Worm (Caenorhabditis elegans) whole organism, mixed stage, embryonic: ENCODE data around the gene Y73B6BL.37.
A peak's percentile ranks its signal among the peaks of the same experiment; 100 is the strongest.

Source experiments
- M03D4.4 ChIP-seq: sonication (generic microtip); optimal IDR thresholded peaks from 2 replicates; lab custom pipeline; 2017; ENCODE audit warnings: mild to moderate bottlenecking, missing genetic modification characterization, missing compliant biosample characterization
- bed-3 ChIP-seq: fragments of 200-800 bp; sonication (Bioruptor generic); optimal IDR thresholded peaks from 3 replicates; lab custom pipeline; 2018; ENCODE audit warnings: mild to moderate bottlenecking, missing genetic modification characterization, moderate library complexity, missing compliant biosample characterization
- blmp-1 ChIP-seq: fragments of 150-350 bp; optimal IDR thresholded peaks from 2 replicates; lab custom pipeline; 2014; ENCODE audit warnings: missing biosample characterization, missing genetic modification characterization
- ceh-39 ChIP-seq: fragments of 150-350 bp; optimal IDR thresholded peaks from 2 replicates; lab custom pipeline; 2014; ENCODE audit warnings: missing biosample characterization, missing genetic modification characterization
- ceh-43 ChIP-seq: fragments of 200-800 bp; sonication (Bioruptor generic); optimal IDR thresholded peaks from 2 replicates; lab custom pipeline; 2018; ENCODE audit warnings: mild to moderate bottlenecking, missing genetic modification characterization, moderate library complexity, missing compliant biosample characterization
- ces-1 ChIP-seq: fragments of 150-350 bp; optimal IDR thresholded peaks from 2 replicates; lab custom pipeline; 2014; ENCODE audit warnings: missing biosample characterization, missing genetic modification reagents, missing genetic modification characterization
- cnd-1 ChIP-seq: fragments of 200-800 bp; sonication (Bioruptor generic); optimal IDR thresholded peaks from 2 replicates; lab custom pipeline; 2018; ENCODE audit warnings: mild to moderate bottlenecking, missing genetic modification characterization, missing compliant biosample characterization
- drap-1 ChIP-seq: fragments of 200-800 bp; sonication (Bioruptor generic); optimal IDR thresholded peaks from 3 replicates; lab custom pipeline; 2018; ENCODE audit warnings: mild to moderate bottlenecking, missing genetic modification characterization, missing compliant biosample characterization
- elt-1 ChIP-seq: sonication (generic microtip); optimal IDR thresholded peaks from 2 replicates; lab custom pipeline; 2017; ENCODE audit warnings: missing genetic modification characterization, mild to moderate bottlenecking, missing compliant biosample characterization, antibody characterized with exemption, moderate library complexity, borderline replicate concordance; ENCODE audit not compliant: insufficient read depth
- elt-3 ChIP-seq: fragments of 150-350 bp; optimal IDR thresholded peaks from 2 replicates; lab custom pipeline; 2014; ENCODE audit warnings: missing biosample characterization, missing genetic modification characterization
- flh-1 ChIP-seq: fragments of 200-800 bp; sonication (Bioruptor generic); optimal IDR thresholded peaks from 2 replicates; lab custom pipeline; 2018; ENCODE audit warnings: mild to moderate bottlenecking, missing genetic modification characterization, moderate library complexity, missing compliant biosample characterization
- hlh-1 ChIP-seq: fragments of 150-350 bp; optimal IDR thresholded peaks from 2 replicates; lab custom pipeline; 2014; ENCODE audit warnings: missing biosample characterization, missing genetic modification reagents, missing genetic modification characterization
- lin-13 ChIP-seq: fragments of 150-350 bp; optimal IDR thresholded peaks from 2 replicates; lab custom pipeline; 2014; ENCODE audit warnings: missing biosample characterization, missing genetic modification characterization
- mab-5 ChIP-seq: fragments of 150-350 bp; optimal IDR thresholded peaks from 2 replicates; lab custom pipeline; 2014; ENCODE audit warnings: missing biosample characterization, missing genetic modification characterization
- mep-1 ChIP-seq: fragments of 150-350 bp; optimal IDR thresholded peaks from 2 replicates; lab custom pipeline; 2017; ENCODE audit warnings: missing biosample characterization, missing genetic modification reagents, missing genetic modification characterization, inconsistent platforms
- nhr-12 ChIP-seq: fragments of 150-350 bp; optimal IDR thresholded peaks from 2 replicates; lab custom pipeline; 2014; ENCODE audit warnings: missing biosample characterization, missing genetic modification characterization
- nhr-2 ChIP-seq: fragments of 150-350 bp; optimal IDR thresholded peaks from 2 replicates; lab custom pipeline; 2014; ENCODE audit warnings: missing biosample characterization, missing genetic modification characterization
- nhr-237 ChIP-seq: fragments of 150-350 bp; optimal IDR thresholded peaks from 2 replicates; lab custom pipeline; 2014; ENCODE audit warnings: missing biosample characterization, missing genetic modification characterization
- nhr-28 ChIP-seq: fragments of 150-350 bp; optimal IDR thresholded peaks from 2 replicates; lab custom pipeline; 2014; ENCODE audit warnings: missing biosample characterization, missing genetic modification characterization
- nhr-76 ChIP-seq: sonication (generic microtip); optimal IDR thresholded peaks from 2 replicates; lab custom pipeline; 2017; ENCODE audit warnings: missing biosample characterization, missing genetic modification characterization
- pha-4 ChIP-seq: fragments of 150-350 bp; optimal IDR thresholded peaks from 2 replicates; lab custom pipeline; 2018; ENCODE audit warnings: missing biosample characterization, missing genetic modification reagents, missing genetic modification characterization
- sem-2 ChIP-seq: fragments of 200-800 bp; sonication (Bioruptor generic); optimal IDR thresholded peaks from 2 replicates; lab custom pipeline; 2018; ENCODE audit warnings: mild to moderate bottlenecking, missing genetic modification characterization, missing compliant biosample characterization
- snpc-4 ChIP-seq: fragments of 150-350 bp; optimal IDR thresholded peaks from 2 replicates; lab custom pipeline; 2014; ENCODE audit warnings: missing biosample characterization, missing genetic modification characterization
- sptf-1 ChIP-seq: sonication (generic microtip); optimal IDR thresholded peaks from 2 replicates; lab custom pipeline; 2017; ENCODE audit warnings: mild to moderate bottlenecking, missing genetic modification characterization, moderate library complexity, missing compliant biosample characterization
- tbx-8 ChIP-seq: fragments of 200-800 bp; sonication (Bioruptor generic); optimal IDR thresholded peaks from 2 replicates; lab custom pipeline; 2018; ENCODE audit warnings: mild to moderate bottlenecking, missing genetic modification characterization, moderate library complexity, missing compliant biosample characterization
- unc-120 ChIP-seq: sonication (generic microtip); optimal IDR thresholded peaks from 2 replicates; lab custom pipeline; 2017; ENCODE audit warnings: missing genetic modification characterization, missing compliant biosample characterization; ENCODE audit not compliant: poor library complexity, severe bottlenecking
- unc-39 ChIP-seq: fragments of 150-350 bp; optimal IDR thresholded peaks from 2 replicates; lab custom pipeline; 2014; ENCODE audit warnings: missing biosample characterization, missing genetic modification characterization
- unc-62 ChIP-seq: fragments of 150-350 bp; optimal IDR thresholded peaks from 2 replicates; lab custom pipeline; 2014; ENCODE audit warnings: missing biosample characterization, missing genetic modification reagents, missing genetic modification characterization
- zip-8 ChIP-seq: fragments of 150-350 bp; optimal IDR thresholded peaks from 2 replicates; lab custom pipeline; 2014; ENCODE audit warnings: missing biosample characterization, missing genetic modification characterization
- ztf-11 ChIP-seq: fragments of 150-350 bp; optimal IDR thresholded peaks from 2 replicates; lab custom pipeline; 2014; ENCODE audit warnings: missing biosample characterization, missing genetic modification characterization

Gene Y73B6BL.37

DNA sequence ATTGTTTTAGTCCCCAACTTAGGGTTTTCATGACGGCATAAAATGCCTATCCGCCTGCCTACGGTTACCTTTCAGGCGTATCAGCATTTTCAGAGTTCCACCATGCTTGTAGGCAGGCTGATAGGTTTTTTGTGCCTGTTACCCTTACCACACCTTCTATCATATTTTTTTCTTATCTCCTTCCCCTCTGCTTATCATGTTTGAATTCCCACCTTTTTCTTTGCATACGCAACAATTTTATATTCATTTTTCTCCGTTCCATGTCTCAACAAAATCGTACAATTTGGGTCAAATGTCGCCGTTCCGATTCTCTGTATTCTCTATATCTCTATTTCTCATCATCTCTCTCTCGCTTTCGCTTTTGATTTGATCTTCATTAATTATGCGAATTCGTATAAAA lies 32.4 kb downstream of the Y73B6BL.37 start, which contains the start of gene C01G5.9:
Gene C01G5.9 (plus strand): TSS at position 301 of the 400 bp plus-strand sequence.
- TF ChIP-seq blmp-1 (tag; lab: Kevin White, UChicago) (peak; percentile 77), ceh-43 (GFP tag; lab: Kevin White, UChicago) (no peak)

DNA sequence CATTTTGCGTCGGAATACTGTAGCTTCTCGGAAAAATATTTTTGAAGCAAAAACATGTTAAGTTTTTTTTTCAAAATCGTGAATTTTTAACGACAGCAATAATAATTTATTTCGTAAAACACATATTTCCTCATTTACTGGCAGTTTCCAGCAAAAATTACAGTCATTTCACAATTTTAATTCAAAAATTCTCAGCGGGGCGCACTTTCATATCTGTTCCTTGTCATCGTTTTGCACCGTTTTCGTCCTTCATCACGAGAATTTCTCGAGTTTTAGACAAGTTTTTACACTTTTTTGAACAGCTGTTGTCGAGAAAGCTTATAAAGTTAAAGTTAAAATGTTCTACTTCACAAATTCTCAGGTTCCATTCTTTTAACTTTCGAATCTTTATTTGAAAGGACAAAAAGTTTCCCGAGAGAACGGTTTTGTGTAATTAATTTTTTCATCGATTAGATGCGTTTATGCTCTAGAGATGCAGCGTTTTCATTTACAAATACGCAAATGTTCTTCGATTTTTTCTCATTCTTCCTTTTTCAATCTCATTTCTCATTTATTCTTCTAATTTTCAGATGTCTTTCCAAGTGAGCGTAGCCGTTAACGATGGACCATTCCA lies 35.3 kb downstream of the Y73B6BL.37 start, which contains the start of gene ddi-1:
Gene ddi-1 (plus strand): TSS at position 563 of the 613 bp plus-strand sequence.
- no peak for TF ChIP-seq lin-13 (tag; lab: Kevin White, UChicago)
- TF ChIP-seq nhr-28 = no peak
- no peak for TF ChIP-seq nhr-76 (tag; lab: Kevin White, UChicago)
- TF ChIP-seq elt-3 (tag; lab: Kevin White, UChicago) = no peak
- TF ChIP-seq hlh-1 (tag; lab: Kevin White, UChicago) = no peak
- no peak for TF ChIP-seq unc-120 (tag; lab: Kevin White, UChicago)
- no peak for TF ChIP-seq ceh-43 (GFP tag; lab: Kevin White, UChicago)
- TF ChIP-seq mab-5 (tag; lab: Kevin White, UChicago) = no peak
- no peak for TF ChIP-seq flh-1 (GFP tag; lab: Kevin White, UChicago)
- no peak for TF ChIP-seq sptf-1 (tag; lab: Kevin White, UChicago)
- no peak for TF ChIP-seq cnd-1 (tag; lab: Kevin White, UChicago)
- no peak for TF ChIP-seq unc-62 (GFP tag; lab: Kevin White, UChicago)
- no peak for TF ChIP-seq sem-2 (GFP tag; lab: Kevin White, UChicago)
- no peak for TF ChIP-seq nhr-12 (tag; lab: Kevin White, UChicago)
- no peak for TF ChIP-seq unc-39 (tag; lab: Kevin White, UChicago)
- no peak for TF ChIP-seq bed-3
- TF ChIP-seq pha-4 (tag; lab: Kevin White, UChicago) = no peak
- no peak for TF ChIP-seq zip-8 (tag; lab: Kevin White, UChicago)
- TF ChIP-seq snpc-4 (tag; lab: Kevin White, UChicago) = no peak

DNA sequence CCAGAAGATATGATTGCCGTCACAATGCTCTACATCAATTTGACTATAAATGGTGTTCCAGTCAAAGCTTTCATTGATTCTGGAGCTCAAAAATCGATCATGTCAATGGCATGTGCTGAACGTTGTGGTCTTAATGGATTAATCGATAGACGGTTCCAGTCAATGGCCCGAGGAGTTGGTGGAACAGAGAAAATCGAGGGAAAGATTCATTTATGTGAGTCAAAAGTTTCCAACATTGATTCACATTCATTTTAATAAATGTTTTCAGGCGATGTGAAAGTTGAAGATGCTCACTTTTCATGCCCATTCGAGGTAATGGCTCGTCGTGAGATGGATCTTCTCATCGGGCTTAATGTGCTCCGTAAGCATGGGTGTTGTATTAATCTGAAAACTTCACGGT lies 36.6 kb downstream of the Y73B6BL.37 start:
- TF ChIP-seq unc-39 (tag; lab: Kevin White, UChicago) = no peak
- TF ChIP-seq flh-1 (GFP tag; lab: Kevin White, UChicago) = no peak
- no peak for TF ChIP-seq ztf-11 (tag; lab: Kevin White, UChicago)
- no peak for TF ChIP-seq mab-5 (tag; lab: Kevin White, UChicago)
- TF ChIP-seq ces-1 = no peak
- TF ChIP-seq cnd-1 (tag; lab: Kevin White, UChicago) = no peak
- no peak for TF ChIP-seq lin-13 (tag; lab: Kevin White, UChicago)
- TF ChIP-seq elt-3 (tag; lab: Kevin White, UChicago) = no peak
- TF ChIP-seq nhr-28 = no peak
- TF ChIP-seq unc-120 (tag; lab: Kevin White, UChicago) = no peak
- TF ChIP-seq pha-4 (tag; lab: Kevin White, UChicago) = no peak
- TF ChIP-seq elt-1 (tag; lab: Kevin White, UChicago) = no peak
- TF ChIP-seq nhr-237 (tag; lab: Kevin White, UChicago) = no peak
- no peak for TF ChIP-seq drap-1 (GFP tag; lab: Kevin White, UChicago)

DNA sequence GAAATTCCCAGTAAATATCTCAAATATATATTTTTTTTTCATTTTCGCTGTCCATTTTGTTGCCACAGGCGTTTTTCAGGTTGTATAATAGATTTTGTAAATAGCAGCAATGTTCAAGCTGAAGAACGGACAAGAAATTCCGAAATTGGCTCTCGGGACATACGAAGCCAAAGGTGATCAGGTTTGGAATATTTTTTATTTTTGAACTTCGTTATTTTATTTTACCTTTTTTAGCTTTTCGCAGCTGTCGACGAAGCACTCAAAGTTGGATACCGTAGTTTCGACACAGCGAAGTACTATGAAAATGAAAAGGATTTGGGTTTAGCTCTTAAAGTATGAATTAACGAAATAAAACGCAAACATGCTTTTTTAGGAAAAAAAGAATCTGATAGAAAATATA lies 37.4 kb downstream of the Y73B6BL.37 start, which contains the start of gene C01G5.5:
Gene C01G5.5 (plus strand): TSS at position 80 of the 400 bp plus-strand sequence.
- no peak for TF ChIP-seq drap-1 (GFP tag; lab: Kevin White, UChicago)
- no peak for TF ChIP-seq nhr-28
- no peak for TF ChIP-seq snpc-4 (tag; lab: Kevin White, UChicago)
- TF ChIP-seq, all 35 proteins: peak for 0

DNA sequence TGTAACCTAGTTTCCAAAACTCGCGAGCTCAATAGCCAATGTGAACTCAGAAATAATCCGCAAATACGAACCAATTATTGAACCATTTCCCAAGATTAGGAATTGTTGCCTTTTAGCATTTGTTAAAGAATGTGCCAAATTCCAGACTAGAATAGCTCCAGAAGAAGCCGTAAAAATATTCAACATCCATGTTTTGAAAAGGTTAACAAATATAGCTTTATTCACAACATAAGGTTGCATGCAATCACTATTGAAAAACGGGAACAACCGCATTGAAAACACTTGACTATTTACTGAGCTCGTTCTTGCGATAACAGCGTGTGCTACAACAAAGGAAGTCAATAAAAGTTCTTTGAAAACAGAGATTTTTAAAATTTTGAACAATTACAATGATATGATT lies 39.4 kb downstream of the Y73B6BL.37 start:
- no peak for TF ChIP-seq ceh-39
- no peak for TF ChIP-seq bed-3
- TF ChIP-seq mep-1 (tag; lab: Kevin White, UChicago) = no peak
- TF ChIP-seq flh-1 (GFP tag; lab: Kevin White, UChicago) = no peak
- no peak for TF ChIP-seq sptf-1 (tag; lab: Kevin White, UChicago)
- TF ChIP-seq tbx-8 (GFP tag; lab: Kevin White, UChicago) = no peak
- TF ChIP-seq cnd-1 (tag; lab: Kevin White, UChicago) = no peak
- no peak for TF ChIP-seq ztf-11 (tag; lab: Kevin White, UChicago)
- TF ChIP-seq nhr-28 = no peak
- TF ChIP-seq elt-1 (tag; lab: Kevin White, UChicago) = no peak
- no peak for TF ChIP-seq lin-13 (tag; lab: Kevin White, UChicago)
- no peak for TF ChIP-seq blmp-1 (tag; lab: Kevin White, UChicago)
- no peak for TF ChIP-seq pha-4 (tag; lab: Kevin White, UChicago)
- TF ChIP-seq unc-62 (GFP tag; lab: Kevin White, UChicago) = no peak
- TF ChIP-seq ceh-43 (GFP tag; lab: Kevin White, UChicago) = no peak
- TF ChIP-seq nhr-2 (tag; lab: Kevin White, UChicago) = no peak
- TF ChIP-seq M03D4.4 (tag; lab: Kevin White, UChicago) = no peak
- TF ChIP-seq, all 35 proteins: peak for 0
